Worm (Caenorhabditis elegans) whole organism, L3 larva: ENCODE results near the gene F01D5.3.

ENCODE experiments used
- ZK546.5 ChIP-seq: sonication (generic microtip); optimal IDR thresholded peaks from 2 replicates; lab custom pipeline; 2017; ENCODE audit warnings: missing biosample characterization, missing genetic modification characterization
- aly-2 ChIP-seq: fragments of 150-350 bp; optimal IDR thresholded peaks from 2 replicates; lab custom pipeline; 2014; ENCODE audit warnings: missing biosample characterization, missing genetic modification characterization
- ceh-16 ChIP-seq: sonication (generic microtip); optimal IDR thresholded peaks from 2 replicates; lab custom pipeline; 2017; ENCODE audit warnings: missing biosample characterization, missing genetic modification characterization
- ceh-82 ChIP-seq: fragments of 150-350 bp; optimal IDR thresholded peaks from 2 replicates; lab custom pipeline; 2014; ENCODE audit warnings: missing biosample characterization, missing genetic modification characterization
- daf-12 ChIP-seq: fragments of 150-350 bp; optimal IDR thresholded peaks from 2 replicates; lab custom pipeline; 2014; ENCODE audit warnings: missing biosample characterization, missing genetic modification reagents, missing genetic modification characterization
- elt-1 ChIP-seq: fragments of 150-350 bp; optimal IDR thresholded peaks from 2 replicates; lab custom pipeline; 2014; ENCODE audit warnings: missing biosample characterization, missing genetic modification characterization
- elt-2 ChIP-seq: sonication (generic microtip); optimal IDR thresholded peaks from 2 replicates; lab custom pipeline; 2016; ENCODE audit warnings: missing genetic modification reagents, mild to moderate bottlenecking, missing genetic modification characterization, missing compliant biosample characterization
- elt-3 ChIP-seq, 3 experiments: fragments of 150-350 bp in 1 of 3; sonication (generic microtip) in 2 of 3; optimal IDR thresholded peaks; 2 replicates in 2 of 3; 4 replicates in 1 of 3; lab custom pipeline; 2014 to 2017; ENCODE audit warnings: missing biosample characterization in 3 of 3, missing genetic modification characterization in 3 of 3
- fos-1 ChIP-seq: fragments of 150-350 bp; optimal IDR thresholded peaks from 2 replicates; lab custom pipeline; 2014; ENCODE audit warnings: missing biosample characterization, missing genetic modification characterization
- hmg-11 ChIP-seq: sonication (generic microtip); optimal IDR thresholded peaks from 2 replicates; lab custom pipeline; 2016; ENCODE audit warnings: missing genetic modification characterization, missing compliant biosample characterization
- jun-1 ChIP-seq: fragments of 150-350 bp; optimal IDR thresholded peaks from 2 replicates; lab custom pipeline; 2014; ENCODE audit warnings: missing biosample characterization, missing genetic modification reagents, missing genetic modification characterization
- lin-15B ChIP-seq: fragments of 150-350 bp; optimal IDR thresholded peaks from 2 replicates; lab custom pipeline; 2014; ENCODE audit warnings: missing biosample characterization, missing genetic modification characterization
- lin-39 ChIP-seq: fragments of 150-350 bp; optimal IDR thresholded peaks from 2 replicates; lab custom pipeline; 2018; ENCODE audit warnings: missing biosample characterization, missing genetic modification reagents, missing genetic modification characterization
- lsy-12 ChIP-seq: sonication (generic microtip); optimal IDR thresholded peaks from 2 replicates; lab custom pipeline; 2016; ENCODE audit warnings: mild to moderate bottlenecking, missing genetic modification characterization, missing compliant biosample characterization
- mdl-1 ChIP-seq: fragments of 150-350 bp; optimal IDR thresholded peaks from 2 replicates; lab custom pipeline; 2014; ENCODE audit warnings: missing biosample characterization, missing genetic modification characterization
- mml-1 ChIP-seq: fragments of 150-350 bp; sonication (generic microtip); optimal IDR thresholded peaks from 3 replicates; lab custom pipeline; 2014; ENCODE audit warnings: missing biosample characterization, missing genetic modification characterization
- nfya-1 ChIP-seq: sonication (generic microtip); optimal IDR thresholded peaks from 2 replicates; lab custom pipeline; 2017; ENCODE audit warnings: missing genetic modification characterization, mild to moderate bottlenecking, missing compliant biosample characterization, antibody characterized with exemption, moderate library complexity; ENCODE audit not compliant: insufficient read depth
- nhr-11 ChIP-seq: fragments of 150-350 bp; optimal IDR thresholded peaks from 2 replicates; lab custom pipeline; 2014; ENCODE audit warnings: missing biosample characterization, missing genetic modification characterization
- nhr-25 ChIP-seq: sonication (generic microtip); optimal IDR thresholded peaks from 2 replicates; lab custom pipeline; 2017; ENCODE audit warnings: missing biosample characterization, missing genetic modification characterization
- nhr-28 ChIP-seq: fragments of 150-350 bp; optimal IDR thresholded peaks from 2 replicates; lab custom pipeline; 2014; ENCODE audit warnings: missing biosample characterization, missing genetic modification characterization
- nhr-67 ChIP-seq: fragments of 150-350 bp; optimal IDR thresholded peaks from 2 replicates; lab custom pipeline; 2014; ENCODE audit warnings: missing biosample characterization, missing genetic modification characterization
- nhr-76 ChIP-seq: fragments of 150-350 bp; sonication (generic microtip); optimal IDR thresholded peaks from 5 replicates; lab custom pipeline; 2014; ENCODE audit warnings: missing biosample characterization, missing genetic modification characterization
- nhr-77 ChIP-seq: fragments of 150-350 bp; optimal IDR thresholded peaks from 2 replicates; lab custom pipeline; 2014; ENCODE audit warnings: missing biosample characterization, missing genetic modification characterization
- pha-4 ChIP-seq: fragments of 150-350 bp; optimal IDR thresholded peaks from 2 replicates; lab custom pipeline; 2014; ENCODE audit warnings: missing biosample characterization, missing genetic modification reagents, missing genetic modification characterization
- pqm-1 ChIP-seq: fragments of 150-350 bp; optimal IDR thresholded peaks from 2 replicates; lab custom pipeline; 2017; ENCODE audit warnings: missing biosample characterization, missing genetic modification characterization, inconsistent platforms
- sea-2 ChIP-seq: fragments of 150-350 bp; sonication (generic microtip); optimal IDR thresholded peaks from 4 replicates; lab custom pipeline; 2014; ENCODE audit warnings: missing biosample characterization, missing genetic modification reagents, missing genetic modification characterization
- snpc-4 ChIP-seq: fragments of 150-350 bp; optimal IDR thresholded peaks from 2 replicates; lab custom pipeline; 2014; ENCODE audit warnings: missing biosample characterization, missing genetic modification characterization
- tbx-2 ChIP-seq: sonication (generic microtip); optimal IDR thresholded peaks from 2 replicates; lab custom pipeline; 2016; ENCODE audit warnings: mild to moderate bottlenecking, missing genetic modification characterization, missing compliant biosample characterization
- unc-39 ChIP-seq: sonication (generic microtip); optimal IDR thresholded peaks from 4 replicates; lab custom pipeline; 2017; ENCODE audit warnings: missing biosample characterization, missing genetic modification characterization
- zag-1 ChIP-seq: fragments of 150-350 bp; optimal IDR thresholded peaks from 2 replicates; lab custom pipeline; 2014; ENCODE audit warnings: missing biosample characterization, missing genetic modification characterization
- ztf-4 ChIP-seq: fragments of 150-350 bp; optimal IDR thresholded peaks from 2 replicates; lab custom pipeline; 2014; ENCODE audit warnings: missing biosample characterization, missing genetic modification characterization

F01D5.3 gene

ce11 chrII:13957437-13957836, 42.5 kb downstream of the F01D5.3 start, which contains the start of gene zip-3:
zip-3 (minus strand) TSS chrII:13957457.
- TF ChIP-seq ztf-4 = no peak
- no peak for TF ChIP-seq fos-1 (tag; lab: Kevin White, UChicago)
- no peak for TF ChIP-seq ceh-82 (tag; lab: Kevin White, UChicago)
- no peak for TF ChIP-seq pha-4 (tag; lab: Kevin White, UChicago)
- TF ChIP-seq elt-1 = no peak
- TF ChIP-seq mdl-1 (tag; lab: Kevin White, UChicago) = no peak
- peak; percentile 55 for TF ChIP-seq pqm-1
- TF ChIP-seq mml-1 (tag; lab: Kevin White, UChicago) = no peak
- peak; percentile 88 for TF ChIP-seq elt-2 (tag; lab: Kevin White, UChicago)
- TF ChIP-seq lsy-12 (tag; lab: Kevin White, UChicago) = no peak
- no peak for TF ChIP-seq sea-2

ce11 chrII:13956529-13956928, 43.4 kb downstream of the F01D5.3 start:
- TF ChIP-seq pha-4 (tag; lab: Kevin White, UChicago) (peak; percentile 33), lin-15B (tag; lab: Kevin White, UChicago) (no peak), hmg-11 (tag; lab: Kevin White, UChicago) (no peak), ZK546.5 (tag; lab: Kevin White, UChicago) (no peak), zag-1 (tag; lab: Kevin White, UChicago) (no peak), jun-1 (tag; lab: Kevin White, UChicago) (peak; percentile 13), nfya-1 (peak; percentile 59), nhr-67 (no peak), daf-12 (tag; lab: Kevin White, UChicago) (no peak), elt-1 (no peak), ceh-82 (tag; lab: Kevin White, UChicago) (no peak), nhr-28 (tag; lab: Kevin White, UChicago) (no peak), pqm-1 (peak; percentile 92), nhr-76 (tag; lab: Kevin White, UChicago) (no peak), elt-2 (tag; lab: Kevin White, UChicago) (peak; percentile 96), ceh-16 (tag; lab: Kevin White, UChicago) (no peak)
- TF ChIP-seq, all 47 proteins: peak for 5

- no peak for TF ChIP-seq nhr-76 (tag; lab: Kevin White, UChicago)
- TF ChIP-seq elt-2 (tag; lab: Kevin White, UChicago) = peak; percentile 38
- no peak for TF ChIP-seq elt-3 (tag; optimal IDR thresholded peaks at IDR 0.05; lab: Kevin White, UChicago)
- TF ChIP-seq nhr-25 (tag; lab: Kevin White, UChicago) = peak; percentile 2
- peak; percentile 45 for TF ChIP-seq elt-1
- TF ChIP-seq aly-2 (tag; lab: Kevin White, UChicago) = no peak
- no peak for TF ChIP-seq mml-1 (tag; lab: Kevin White, UChicago)
- TF ChIP-seq, all 47 proteins: peak for 3
Measured at ce11 chrII:13954979-13955378, 45.0 kb downstream of the F01D5.3 start.

- TF ChIP-seq snpc-4 (tag; lab: Kevin White, UChicago) (peak; percentile 62), elt-2 (tag; lab: Kevin White, UChicago) (peak; percentile 91), nhr-77 (no peak), pha-4 (tag; lab: Kevin White, UChicago) (peak; percentile 75), pqm-1 (peak; percentile 78), lin-39 (tag; lab: Kevin White, UChicago) (no peak), jun-1 (tag; lab: Kevin White, UChicago) (peak; percentile 12)
Measured at ce11 chrII:13954077-13954476, 45.9 kb downstream of the F01D5.3 start.

ce11 chrII:13951986-13952385, 48.0 kb downstream of the F01D5.3 start:
- TF ChIP-seq tbx-2 (no peak), hmg-11 (tag; lab: Kevin White, UChicago) (no peak), nhr-77 (no peak), unc-39 (no peak), lin-39 (tag; lab: Kevin White, UChicago) (no peak), fos-1 (tag; lab: Kevin White, UChicago) (no peak)

ce11 chrII:13949290-13949689, 50.7 kb downstream of the F01D5.3 start, which contains the start of gene sre-44:
sre-44 (plus strand) TSS chrII:13949590.
- TF ChIP-seq elt-2 (tag; lab: Kevin White, UChicago) = peak; percentile 49
- no peak for TF ChIP-seq nhr-11 (tag; lab: Kevin White, UChicago)
